Worm (Caenorhabditis elegans) whole organism, young adult: ENCODE results near the gene npp-3.

Experiments
- F39B2.1 ChIP-seq: fragments of 200-800 bp; sonication (Bioruptor generic); IDR thresholded peaks from 2 replicates; pipeline ENCODE4 v1.3.6; 2022; ENCODE audit warnings: missing genetic modification reagents, missing genetic modification characterization, missing compliant biosample characterization
- F49E8.2 ChIP-seq: sonication (generic microtip); optimal IDR thresholded peaks from 3 replicates; lab custom pipeline; 2017; ENCODE audit warnings: missing genetic modification characterization, mild to moderate bottlenecking, missing compliant biosample characterization, antibody characterized with exemption, moderate library complexity; ENCODE audit not compliant: insufficient read depth
- attf-3 ChIP-seq: fragments of 200-800 bp; sonication (Bioruptor generic); conservative IDR thresholded peaks from 2 replicates; pipeline ENCODE4 v1.3.6; 2022; ENCODE audit warnings: missing genetic modification reagents, missing genetic modification characterization, missing compliant biosample characterization
- ceh-40 ChIP-seq: fragments of 200-800 bp; sonication (Bioruptor generic); IDR thresholded peaks from 2 replicates; pipeline ENCODE4 v1.3.6; 2022; ENCODE audit warnings: missing genetic modification characterization, missing compliant biosample characterization
- sdz-38 ChIP-seq: sonication (generic microtip); optimal IDR thresholded peaks from 2 replicates; lab custom pipeline; 2016; ENCODE audit warnings: missing genotype, missing genetic modification characterization, missing compliant biosample characterization

- TF ChIP-seq F49E8.2 (tag; lab: Kevin White, UChicago) (no peak), ceh-40 (no peak), F39B2.1 (GFP tag; lab: Robert Waterston, UW) (no peak), sdz-38 (tag; lab: Kevin White, UChicago) (no peak), attf-3 (GFP tag; lab: Robert Waterston, UW) (no peak)
Measured at ce11 chrII:11916555-11916941, 42.0 kb upstream of the npp-3 start.
